Fruit fly (Drosophila melanogaster) whole organism, prepupa: ENCODE measurements around the gene Ost48.

ENCODE experiments used
- Blimp-1 ChIP-seq: fragments of 200-800 bp; sonication (Bioruptor generic); optimal IDR thresholded peaks from 3 replicates; lab custom pipeline; 2017; ENCODE audit warnings: missing biosample characterization, missing genetic modification characterization, mild to moderate bottlenecking, moderate library complexity, missing genetic modification reagents
- CG10631 ChIP-seq: fragments of 200-800 bp; sonication (Bioruptor generic); optimal IDR thresholded peaks from 2 replicates; lab custom pipeline; 2016; ENCODE audit warnings: missing biosample characterization, missing genetic modification characterization
- CG11294 ChIP-seq: fragments of 200-800 bp; sonication (Bioruptor generic); IDR thresholded peaks from 2 replicates; pipeline ENCODE4 v1.3.6; 2022; ENCODE audit warnings: missing biosample characterization, missing genetic modification characterization
- CG11762 ChIP-seq: fragments of 200-800 bp; sonication (Bioruptor generic); optimal IDR thresholded peaks from 3 replicates; lab custom pipeline; 2016; ENCODE audit warnings: missing biosample characterization, missing genetic modification characterization; ENCODE audit not compliant: insufficient read depth
- CG11902 ChIP-seq: fragments of 200-800 bp; sonication (Bioruptor generic); optimal IDR thresholded peaks from 3 replicates; lab custom pipeline; 2016; ENCODE audit warnings: missing biosample characterization, missing genetic modification characterization
- CG1621 ChIP-seq: fragments of 200-800 bp; sonication (Bioruptor generic); optimal IDR thresholded peaks from 3 replicates; lab custom pipeline; 2018; ENCODE audit warnings: missing biosample characterization, mild to moderate bottlenecking, missing genetic modification characterization
- CG16779 ChIP-seq: fragments of 200-800 bp; sonication (Bioruptor generic); optimal IDR thresholded peaks from 3 replicates; lab custom pipeline; 2017; ENCODE audit warnings: missing biosample characterization, mild to moderate bottlenecking, missing genetic modification characterization
- CG3032 ChIP-seq: fragments of 200-800 bp; optimal IDR thresholded peaks from 2 replicates; lab custom pipeline; 2019; ENCODE audit warnings: missing biosample characterization, mild to moderate bottlenecking, missing genetic modification characterization, moderate library complexity
- CG32006 ChIP-seq: fragments of 200-800 bp; sonication (Bioruptor generic); optimal IDR thresholded peaks from 3 replicates; lab custom pipeline; 2017; ENCODE audit warnings: missing biosample characterization, mild to moderate bottlenecking, missing genetic modification characterization
- CG34406 ChIP-seq: fragments of 200-800 bp; sonication (Bioruptor generic); optimal IDR thresholded peaks from 3 replicates; lab custom pipeline; 2016; ENCODE audit warnings: missing biosample characterization, missing genetic modification characterization
- CG3919 ChIP-seq: fragments of 200-800 bp; sonication (Bioruptor generic); optimal IDR thresholded peaks from 3 replicates; lab custom pipeline; 2016; ENCODE audit warnings: missing biosample characterization, missing genetic modification characterization
- CG4318 ChIP-seq: fragments of 200-800 bp; sonication (Bioruptor generic); optimal IDR thresholded peaks from 3 replicates; lab custom pipeline; 2017; ENCODE audit warnings: missing biosample characterization, mild to moderate bottlenecking, missing genetic modification characterization
- CG6163 ChIP-seq: fragments of 200-800 bp; sonication (Bioruptor generic); IDR thresholded peaks from 3 replicates; pipeline ENCODE4 v1.3.6; 2022; ENCODE audit warnings: missing biosample characterization, missing genetic modification characterization
- CG6792 ChIP-seq: fragments of 200-800 bp; sonication (Bioruptor generic); optimal IDR thresholded peaks from 3 replicates; lab custom pipeline; 2016; ENCODE audit warnings: missing biosample characterization, missing genetic modification characterization
- CG6808 ChIP-seq: fragments of 200-800 bp; sonication (Bioruptor generic); optimal IDR thresholded peaks from 3 replicates; lab custom pipeline; 2017; ENCODE audit warnings: missing biosample characterization, missing genetic modification characterization, mild to moderate bottlenecking, moderate library complexity, missing genetic modification reagents
- CG8632 ChIP-seq: fragments of 200-800 bp; sonication (Bioruptor generic); optimal IDR thresholded peaks from 3 replicates; lab custom pipeline; 2016; ENCODE audit warnings: missing biosample characterization, missing genetic modification characterization
- CG9139 ChIP-seq: fragments of 200-800 bp; sonication (Bioruptor generic); optimal IDR thresholded peaks from 3 replicates; lab custom pipeline; 2017; ENCODE audit warnings: missing biosample characterization, mild to moderate bottlenecking, missing genetic modification characterization
- Eip93F ChIP-seq: fragments of 200-800 bp; sonication (Bioruptor generic); optimal IDR thresholded peaks from 2 replicates; lab custom pipeline; 2016; ENCODE audit warnings: missing biosample characterization, mild to moderate bottlenecking, missing genetic modification characterization
- Ets21C ChIP-seq: fragments of 200-800 bp; sonication (Bioruptor generic); optimal IDR thresholded peaks from 3 replicates; lab custom pipeline; 2016; ENCODE audit warnings: missing biosample characterization, missing genetic modification characterization
- Ets96B ChIP-seq: fragments of 200-800 bp; optimal IDR thresholded peaks from 2 replicates; lab custom pipeline; 2019; ENCODE audit warnings: missing biosample characterization, mild to moderate bottlenecking, missing genetic modification characterization, moderate library complexity
- Gug ChIP-seq: fragments of 200-800 bp; sonication (Bioruptor generic); IDR thresholded peaks from 2 replicates; pipeline ENCODE4 v1.3.6; 2022; ENCODE audit warnings: missing biosample characterization, missing genetic modification characterization
- Hr38 ChIP-seq: sonication (Bioruptor generic); optimal IDR thresholded peaks from 2 replicates; lab custom pipeline; 2016; ENCODE audit warnings: missing biosample characterization, missing genetic modification characterization
- Hr39 ChIP-seq: fragments of 200-800 bp; sonication (Bioruptor generic); optimal IDR thresholded peaks from 2 replicates; lab custom pipeline; 2016; ENCODE audit warnings: missing biosample characterization, missing genetic modification characterization
- Hr4 ChIP-seq: fragments of 200-800 bp; sonication (Bioruptor generic); optimal IDR thresholded peaks from 3 replicates; lab custom pipeline; 2016; ENCODE audit warnings: missing biosample characterization, missing genetic modification characterization
- Lpt ChIP-seq: fragments of 200-800 bp; sonication (Bioruptor generic); optimal IDR thresholded peaks from 3 replicates; lab custom pipeline; 2016; ENCODE audit warnings: missing biosample characterization, missing genetic modification characterization
- Met ChIP-seq: fragments of 200-800 bp; sonication (Bioruptor generic); optimal IDR thresholded peaks from 3 replicates; lab custom pipeline; 2016; ENCODE audit warnings: missing biosample characterization, missing genetic modification characterization
- OdsH ChIP-seq: fragments of 200-800 bp; sonication (Bioruptor generic); optimal IDR thresholded peaks from 3 replicates; lab custom pipeline; 2016; ENCODE audit warnings: missing biosample characterization, missing genetic modification characterization
- Smox ChIP-seq: fragments of 200-800 bp; sonication (Bioruptor generic); optimal IDR thresholded peaks from 3 replicates; lab custom pipeline; 2016; ENCODE audit warnings: missing biosample characterization, missing genetic modification characterization
- Sox102F ChIP-seq: fragments of 200-800 bp; sonication (Bioruptor generic); optimal IDR thresholded peaks from 2 replicates; lab custom pipeline; 2016; ENCODE audit warnings: missing biosample characterization, mild to moderate bottlenecking, missing genetic modification characterization
- Sox15 ChIP-seq: fragments of 200-800 bp; sonication (Bioruptor generic); optimal IDR thresholded peaks from 3 replicates; lab custom pipeline; 2016; ENCODE audit warnings: missing biosample characterization, missing genetic modification characterization
- achi ChIP-seq: fragments of 200-800 bp; sonication (Bioruptor generic); optimal IDR thresholded peaks from 3 replicates; lab custom pipeline; 2016; ENCODE audit warnings: missing biosample characterization, missing genetic modification characterization
- acj6 ChIP-seq: fragments of 200-800 bp; sonication (Bioruptor generic); optimal IDR thresholded peaks from 3 replicates; lab custom pipeline; 2016; ENCODE audit warnings: missing biosample characterization, missing genetic modification characterization
- cyc ChIP-seq: fragments of 200-800 bp; sonication (Bioruptor generic); optimal IDR thresholded peaks from 3 replicates; lab custom pipeline; 2016; ENCODE audit warnings: missing biosample characterization, missing genetic modification characterization
- dac ChIP-seq: fragments of 200-800 bp; sonication (Bioruptor generic); optimal IDR thresholded peaks from 2 replicates; lab custom pipeline; 2017; ENCODE audit warnings: missing biosample characterization, mild to moderate bottlenecking, missing genetic modification characterization
- dsx ChIP-seq: fragments of 200-800 bp; optimal IDR thresholded peaks from 3 replicates; lab custom pipeline; 2019; ENCODE audit warnings: missing biosample characterization, mild to moderate bottlenecking, missing genetic modification characterization, moderate library complexity; ENCODE audit not compliant: poor library complexity, severe bottlenecking
- eg ChIP-seq: fragments of 200-800 bp; sonication (Bioruptor generic); IDR thresholded peaks from 3 replicates; pipeline ENCODE4 v1.3.6; 2022; ENCODE audit warnings: missing biosample characterization, missing genetic modification characterization
- esn ChIP-seq: fragments of 200-800 bp; sonication (Bioruptor generic); optimal IDR thresholded peaks from 2 replicates; lab custom pipeline; 2016; ENCODE audit warnings: missing biosample characterization, mild to moderate bottlenecking, missing genetic modification characterization, moderate library complexity
- fd59A ChIP-seq: fragments of 200-800 bp; sonication (Bioruptor generic); optimal IDR thresholded peaks from 2 replicates; lab custom pipeline; 2017; ENCODE audit warnings: missing biosample characterization, mild to moderate bottlenecking, missing genetic modification characterization, missing genetic modification reagents
- fd85E ChIP-seq: fragments of 200-800 bp; sonication (Bioruptor generic); optimal IDR thresholded peaks from 3 replicates; lab custom pipeline; 2016; ENCODE audit warnings: missing biosample characterization, missing genetic modification characterization
- fkh ChIP-seq: fragments of 200-800 bp; sonication (Bioruptor generic); optimal IDR thresholded peaks from 3 replicates; lab custom pipeline; 2017; ENCODE audit warnings: missing biosample characterization, mild to moderate bottlenecking, missing genetic modification characterization, moderate library complexity
- net ChIP-seq: fragments of 200-800 bp; sonication (Bioruptor generic); optimal IDR thresholded peaks from 3 replicates; lab custom pipeline; 2016; ENCODE audit warnings: missing biosample characterization, missing genetic modification characterization
- pdm3 ChIP-seq: fragments of 200-800 bp; sonication (Bioruptor generic); optimal IDR thresholded peaks from 3 replicates; lab custom pipeline; 2016; ENCODE audit warnings: missing biosample characterization, missing genetic modification characterization
- spab ChIP-seq: fragments of 200-800 bp; sonication (Bioruptor generic); optimal IDR thresholded peaks from 2 replicates; lab custom pipeline; 2017; ENCODE audit warnings: missing biosample characterization, mild to moderate bottlenecking, missing genetic modification characterization, missing genetic modification reagents
- ss ChIP-seq, 2 experiments: fragments of 200-800 bp; sonication (Bioruptor generic); optimal IDR thresholded peaks; 2 replicates in 1 of 2; 3 replicates in 1 of 2; lab custom pipeline; 2017 to 2018; ENCODE audit warnings: mild to moderate bottlenecking in 2 of 2, missing biosample characterization in 2 of 2, missing genetic modification characterization in 2 of 2, moderate library complexity in 1 of 2
- svp ChIP-seq: fragments of 200-800 bp; sonication (Bioruptor generic); peaks from one replicate; lab custom pipeline; 2016; ENCODE audit warnings: missing biosample characterization, missing genetic modification characterization
- topi ChIP-seq: fragments of 200-800 bp; sonication (Bioruptor generic); optimal IDR thresholded peaks from 3 replicates; lab custom pipeline; 2016; ENCODE audit warnings: missing biosample characterization, missing genetic modification characterization

The Ost48 gene

dm6 chrX:9155134-9155533 is 3.2 kb downstream of the Ost48 start (continued):
- TF ChIP-seq CG32006 (GFP tag; lab: Kevin White, UChicago) (peak; percentile 69), fd59A (GFP tag; lab: Kevin White, UChicago) (peak; percentile 13), OdsH (GFP tag; lab: Kevin White, UChicago) (peak; percentile 64), CG10631 (GFP tag; lab: Kevin White, UChicago) (peak; percentile 69), esn (GFP tag; lab: Kevin White, UChicago) (peak; percentile 68), svp (GFP tag; lab: Kevin White, UChicago) (peak; percentile 92), CG11762 (peak; percentile 28), CG4318 (no peak), fd85E (GFP tag; lab: Kevin White, UChicago) (no peak), Ets21C (GFP tag; lab: Kevin White, UChicago) (peak; percentile 24), pdm3 (GFP tag; lab: Kevin White, UChicago) (peak; percentile 69), acj6 (GFP tag; lab: Kevin White, UChicago) (peak; percentile 63), CG3032 (tag; lab: Kevin White, UChicago) (peak; percentile 75), Gug (GFP tag; lab: Robert Waterston, UW) (peak; percentile 70), Hr39 (GFP tag; lab: Kevin White, UChicago) (peak; percentile 64), ss (GFP tag; optimal IDR thresholded peaks at IDR 0.05; lab: Kevin White, UChicago) (peak; percentile 70 to 72), Eip93F (GFP tag; lab: Kevin White, UChicago) (no peak), topi (peak; percentile 81), CG8632 (GFP tag; lab: Kevin White, UChicago) (peak; percentile 36), cyc (GFP tag; lab: Kevin White, UChicago) (peak; percentile 72), CG34406 (GFP tag; lab: Kevin White, UChicago) (peak; percentile 30), Sox102F (GFP tag; lab: Kevin White, UChicago) (peak; percentile 61), Hr38 (GFP tag; lab: Kevin White, UChicago) (no peak)

DNA sequence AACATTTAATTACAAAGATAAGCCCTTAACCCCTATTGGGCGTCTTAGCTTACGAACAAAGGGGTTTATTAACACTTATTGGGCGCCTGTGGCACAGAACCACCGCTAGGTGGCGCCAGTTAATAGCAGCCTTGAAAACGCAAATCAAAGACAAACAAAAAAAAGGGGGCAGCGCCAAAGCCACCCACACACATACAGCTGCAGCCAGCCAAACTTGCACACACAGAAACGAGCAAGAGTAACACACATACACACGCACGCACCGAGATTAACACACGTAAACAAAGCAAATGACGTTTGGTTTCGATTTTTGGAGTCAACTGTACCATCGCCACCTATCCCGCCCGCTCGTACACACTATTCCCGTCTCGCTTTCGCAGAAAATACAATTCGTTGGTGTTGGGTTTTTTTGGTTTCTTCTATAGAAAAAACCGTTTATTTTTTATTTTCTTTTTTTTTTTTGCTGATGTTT is 6.2 kb downstream of the Ost48 start:
- TF ChIP-seq CG10631 (GFP tag; lab: Kevin White, UChicago) (no peak), fd59A (GFP tag; lab: Kevin White, UChicago) (no peak), Lpt (GFP tag; lab: Kevin White, UChicago) (peak; percentile 85), spab (no peak), CG11762 (peak; percentile 9), CG6163 (GFP tag; lab: Robert Waterston, UW) (peak; percentile 64; the same call in 1 of the 3 replicates), fkh (GFP tag; lab: Kevin White, UChicago) (peak; percentile 92), achi (peak; percentile 28), esn (GFP tag; lab: Kevin White, UChicago) (peak; percentile 49), CG11294 (GFP tag; lab: Robert Waterston, UW) (no peak), Gug (GFP tag; lab: Robert Waterston, UW) (no peak; the same call in 1 of the 2 replicates), CG9139 (no peak), CG16779 (tag; lab: Kevin White, UChicago) (peak; percentile 53), Met (no peak), acj6 (GFP tag; lab: Kevin White, UChicago) (peak; percentile 5), CG32006 (GFP tag; lab: Kevin White, UChicago) (peak; percentile 42), fd85E (GFP tag; lab: Kevin White, UChicago) (no peak), eg (peak; percentile 72; the same call in 2 of the 3 replicates), Sox15 (GFP tag; lab: Kevin White, UChicago) (no peak), Ets21C (GFP tag; lab: Kevin White, UChicago) (no peak), cyc (GFP tag; lab: Kevin White, UChicago) (peak; percentile 37), Hr4 (GFP tag; lab: Kevin White, UChicago) (no peak), Sox102F (GFP tag; lab: Kevin White, UChicago) (no peak), net (GFP tag; lab: Kevin White, UChicago) (peak; percentile 29), Smox (peak; percentile 28), Ets96B (no peak), CG6792 (GFP tag; lab: Kevin White, UChicago) (peak; percentile 2), dac (peak; percentile 44), Blimp-1 (GFP tag; lab: Kevin White, UChicago) (no peak), CG11902 (GFP tag; lab: Kevin White, UChicago) (no peak), CG1621 (tag; lab: Kevin White, UChicago) (peak; percentile 47), dsx (peak; percentile 4), Hr38 (GFP tag; lab: Kevin White, UChicago) (no peak), svp (GFP tag; lab: Kevin White, UChicago) (no peak), CG6808 (GFP tag; lab: Kevin White, UChicago) (no peak), pdm3 (GFP tag; lab: Kevin White, UChicago) (no peak), topi (peak; percentile 24), CG3032 (tag; lab: Kevin White, UChicago) (no peak), CG3919 (GFP tag; lab: Kevin White, UChicago) (peak; percentile 33)
